Fruit fly (Drosophila melanogaster) whole organism, embryonic: Measurements from ENCODE around the gene CG13046.

Source experiments
- Adf1 ChIP-seq: fragments of 200-800 bp; sonication (Bioruptor generic); IDR thresholded peaks from 2 replicates; pipeline ENCODE4 v1.3.6; 2022; ENCODE audit warnings: missing biosample characterization, missing genetic modification characterization
- Antp ChIP-seq: fragments of 200-800 bp; sonication (Bioruptor generic); optimal IDR thresholded peaks from 3 replicates; lab custom pipeline; 2016; ENCODE audit warnings: missing biosample characterization, missing genetic modification characterization
- Atf-2 ChIP-seq: fragments of 200-800 bp; sonication (Bioruptor generic); optimal IDR thresholded peaks from 2 replicates; lab custom pipeline; 2016; ENCODE audit warnings: missing biosample characterization, missing genetic modification characterization
- CG11093 ChIP-seq: fragments of 200-800 bp; sonication (Bioruptor generic); IDR thresholded peaks from 3 replicates; pipeline ENCODE4 v1.3.6; 2022; ENCODE audit warnings: missing biosample characterization, missing genetic modification characterization
- CG11398 ChIP-seq: fragments of 200-800 bp; sonication (Bioruptor generic); optimal IDR thresholded peaks from 2 replicates; lab custom pipeline; 2016; ENCODE audit warnings: missing biosample characterization, missing genetic modification characterization
- CG11456 ChIP-seq: fragments of 200-800 bp; sonication (Bioruptor generic); IDR thresholded peaks from 3 replicates; pipeline ENCODE4 v1.3.6; 2022; ENCODE audit warnings: missing biosample characterization, missing genetic modification characterization
- CG11504 ChIP-seq: fragments of 200-800 bp; sonication (Bioruptor generic); optimal IDR thresholded peaks from 3 replicates; lab custom pipeline; 2019; ENCODE audit warnings: missing biosample characterization, mild to moderate bottlenecking, missing genetic modification characterization, moderate library complexity
- CG11723 ChIP-seq: fragments of 200-800 bp; sonication (Bioruptor generic); optimal IDR thresholded peaks from 2 replicates; lab custom pipeline; 2017; ENCODE audit warnings: missing biosample characterization, mild to moderate bottlenecking, missing genetic modification characterization
- CG12219 ChIP-seq: fragments of 200-800 bp; sonication (Bioruptor generic); optimal IDR thresholded peaks from 3 replicates; lab custom pipeline; 2018; ENCODE audit warnings: missing biosample characterization, mild to moderate bottlenecking, missing genetic modification characterization
- CG12744 ChIP-seq: fragments of 200-800 bp; sonication (Bioruptor generic); optimal IDR thresholded peaks from 2 replicates; lab custom pipeline; 2016; ENCODE audit warnings: missing biosample characterization, missing genetic modification characterization
- CG13624 ChIP-seq: fragments of 200-800 bp; sonication (Bioruptor generic); optimal IDR thresholded peaks from 2 replicates; lab custom pipeline; 2016; ENCODE audit warnings: missing biosample characterization, missing genetic modification characterization
- CG17361 ChIP-seq: fragments of 200-800 bp; sonication (Bioruptor generic); IDR thresholded peaks from 3 replicates; pipeline ENCODE4 v1.3.6; 2022; ENCODE audit warnings: missing biosample characterization, missing genetic modification characterization
- CG1792 ChIP-seq: fragments of 200-800 bp; sonication (Bioruptor generic); optimal IDR thresholded peaks from 2 replicates; lab custom pipeline; 2016; ENCODE audit warnings: missing biosample characterization, missing genetic modification characterization
- CG30020 ChIP-seq: fragments of 200-800 bp; optimal IDR thresholded peaks from 2 replicates; lab custom pipeline; 2019; ENCODE audit warnings: missing biosample characterization, mild to moderate bottlenecking, missing genetic modification characterization, moderate library complexity
- CG3065 ChIP-seq: fragments of 200-800 bp; sonication (Bioruptor generic); optimal IDR thresholded peaks from 2 replicates; lab custom pipeline; 2016; ENCODE audit warnings: missing biosample characterization, missing genetic modification characterization
- CG3163 ChIP-seq: fragments of 200-800 bp; sonication (Bioruptor generic); optimal IDR thresholded peaks from 3 replicates; lab custom pipeline; 2016; ENCODE audit warnings: missing biosample characterization, missing genetic modification characterization
- CG34376 ChIP-seq: fragments of 200-800 bp; sonication (Bioruptor generic); optimal IDR thresholded peaks from 2 replicates; lab custom pipeline; 2018; ENCODE audit warnings: missing biosample characterization, mild to moderate bottlenecking, missing genetic modification characterization
- CG3847 ChIP-seq: fragments of 200-800 bp; sonication (Bioruptor generic); IDR thresholded peaks from 2 replicates; pipeline ENCODE4 v1.3.6; 2022; ENCODE audit warnings: missing biosample characterization, missing genetic modification characterization
- CG7786 ChIP-seq: fragments of 200-800 bp; sonication (Bioruptor generic); optimal IDR thresholded peaks from 2 replicates; lab custom pipeline; 2016; ENCODE audit warnings: missing biosample characterization, missing genetic modification characterization
- CG8290 ChIP-seq, 3 experiments: fragments of 200-800 bp; sonication (Bioruptor generic); optimal IDR thresholded peaks; 2 replicates each; lab custom pipeline; 2016 to 2019; ENCODE audit warnings: missing biosample characterization in 3 of 3, missing genetic modification characterization in 3 of 3, mild to moderate bottlenecking in 2 of 3, moderate library complexity in 1 of 3
- CHES-1-like ChIP-seq: fragments of 200-800 bp; sonication (Bioruptor generic); optimal IDR thresholded peaks from 2 replicates; lab custom pipeline; 2016; ENCODE audit warnings: missing biosample characterization, missing genetic modification characterization
- Chrac-16 ChIP-seq: fragments of 200-800 bp; sonication (Bioruptor generic); optimal IDR thresholded peaks from 3 replicates; lab custom pipeline; 2016; ENCODE audit warnings: missing biosample characterization, missing genetic modification characterization
- Dbx ChIP-seq: fragments of 200-800 bp; sonication (Bioruptor generic); IDR thresholded peaks from 3 replicates; pipeline ENCODE4 v1.3.6; 2022; ENCODE audit warnings: missing biosample characterization, missing genetic modification characterization
- Dfd ChIP-seq, 2 experiments: fragments of >200 bp; optimal IDR thresholded peaks; 2 replicates each; lab custom pipeline; 2017; ENCODE audit warnings: missing biosample characterization in 2 of 2, missing genetic modification characterization in 2 of 2
- E2f1 ChIP-seq: fragments of 200-800 bp; sonication (Bioruptor generic); IDR thresholded peaks from 2 replicates; pipeline ENCODE4 v1.3.6; 2022; ENCODE audit warnings: missing biosample characterization, missing genetic modification characterization
- Ets97D ChIP-seq: fragments of 200-800 bp; sonication (Bioruptor generic); optimal IDR thresholded peaks from 3 replicates; lab custom pipeline; 2016; ENCODE audit warnings: missing biosample characterization, missing genetic modification characterization
- Mes4 ChIP-seq: fragments of 200-800 bp; sonication (Bioruptor generic); optimal IDR thresholded peaks from 2 replicates; lab custom pipeline; 2016; ENCODE audit warnings: missing biosample characterization, missing genetic modification characterization
- Mrtf ChIP-seq: fragments of 200-800 bp; sonication (Bioruptor generic); IDR thresholded peaks from 3 replicates; pipeline ENCODE4 v1.3.6; 2022; ENCODE audit warnings: missing biosample characterization, missing genetic modification characterization
- Pdp1 ChIP-seq, 2 experiments: fragments of 200-800 bp; sonication (Bioruptor generic); optimal IDR thresholded peaks; 3 replicates each; lab custom pipeline; 2016; ENCODE audit warnings: missing biosample characterization in 2 of 2, missing genetic modification characterization in 2 of 2, mild to moderate bottlenecking in 1 of 2, moderate library complexity in 1 of 2
- Stat92E ChIP-seq, 3 experiments: fragments of >200 bp in 2 of 3; fragments of 200-800 bp in 1 of 3; sonication (Bioruptor generic) in 1 of 3; optimal IDR thresholded peaks; 2 replicates each; lab custom pipeline; 2017 to 2019; ENCODE audit warnings: missing biosample characterization in 3 of 3, missing genetic modification characterization in 3 of 3, mild to moderate bottlenecking in 1 of 3, moderate library complexity in 1 of 3
- TFAM ChIP-seq: fragments of 200-800 bp; sonication (Bioruptor generic); optimal IDR thresholded peaks from 2 replicates; lab custom pipeline; 2017; ENCODE audit warnings: missing biosample characterization, missing genetic modification characterization, inconsistent platforms
- ab ChIP-seq: fragments of 200-800 bp; sonication (Bioruptor generic); optimal IDR thresholded peaks from 2 replicates; lab custom pipeline; 2016; ENCODE audit warnings: missing biosample characterization, missing genetic modification characterization
- ap ChIP-seq: fragments of 200-800 bp; sonication (Bioruptor generic); IDR thresholded peaks from 2 replicates; pipeline ENCODE4 v1.3.6; 2022; ENCODE audit warnings: missing biosample characterization, missing genetic modification characterization
- bbx ChIP-seq: fragments of 200-800 bp; sonication (Bioruptor generic); IDR thresholded peaks from 2 replicates; pipeline ENCODE4 v1.3.6; 2022; ENCODE audit warnings: missing biosample characterization, missing genetic modification characterization; ENCODE audit not compliant: partially characterized antibody
- chinmo ChIP-seq: fragments of 200-800 bp; sonication (Bioruptor generic); IDR thresholded peaks from 4 replicates; pipeline ENCODE4 v1.3.6; 2022; ENCODE audit warnings: missing biosample characterization, missing genetic modification characterization; ENCODE audit not compliant: partially characterized antibody
- dm ChIP-seq: fragments of 200-800 bp; sonication (Bioruptor generic); optimal IDR thresholded peaks from 3 replicates; lab custom pipeline; 2016; ENCODE audit warnings: missing biosample characterization, missing genetic modification characterization
- dmrt11E ChIP-seq: fragments of 200-800 bp; sonication (Bioruptor generic); optimal IDR thresholded peaks from 3 replicates; lab custom pipeline; 2018; ENCODE audit warnings: missing biosample characterization, mild to moderate bottlenecking, missing genetic modification characterization, moderate library complexity
- exex ChIP-seq: fragments of 200-800 bp; sonication (Bioruptor generic); optimal IDR thresholded peaks from 4 replicates; lab custom pipeline; 2018; ENCODE audit warnings: missing biosample characterization, mild to moderate bottlenecking, missing genetic modification characterization, moderate library complexity
- h ChIP-seq: fragments of >200 bp; optimal IDR thresholded peaks from 2 replicates; lab custom pipeline; 2017
- jumu ChIP-seq: fragments of 200-800 bp; sonication (Bioruptor generic); optimal IDR thresholded peaks from 3 replicates; lab custom pipeline; 2016; ENCODE audit warnings: missing biosample characterization, missing genetic modification characterization
- mam ChIP-seq: fragments of 200-800 bp; sonication (Bioruptor generic); optimal IDR thresholded peaks from 3 replicates; lab custom pipeline; 2016; ENCODE audit warnings: missing biosample characterization, missing genetic modification characterization
- nerfin-1 ChIP-seq: fragments of 200-800 bp; sonication (Bioruptor generic); optimal IDR thresholded peaks from 3 replicates; lab custom pipeline; 2019; ENCODE audit warnings: missing biosample characterization, mild to moderate bottlenecking, missing genetic modification characterization, moderate library complexity
- nerfin-2 ChIP-seq: fragments of 200-800 bp; sonication (Bioruptor generic); IDR thresholded peaks from 2 replicates; pipeline ENCODE4 v1.3.6; 2022; ENCODE audit warnings: missing biosample characterization, missing genetic modification characterization; ENCODE audit not compliant: partially characterized antibody
- pb ChIP-seq: fragments of 200-800 bp; sonication (Bioruptor generic); optimal IDR thresholded peaks from 3 replicates; lab custom pipeline; 2016; ENCODE audit warnings: missing biosample characterization, missing genetic modification characterization
- pum ChIP-seq: fragments of 200-800 bp; sonication (Bioruptor generic); optimal IDR thresholded peaks from 2 replicates; lab custom pipeline; 2016; ENCODE audit warnings: missing biosample characterization, missing genetic modification characterization
- repo ChIP-seq: fragments of 200-800 bp; sonication (Bioruptor generic); optimal IDR thresholded peaks from 2 replicates; lab custom pipeline; 2016; ENCODE audit warnings: missing biosample characterization, missing genetic modification characterization
- rib ChIP-seq: fragments of 200-800 bp; sonication (Bioruptor generic); IDR thresholded peaks from 2 replicates; pipeline ENCODE4 v1.3.6; 2022; ENCODE audit warnings: missing biosample characterization, missing genetic modification characterization
- sc ChIP-seq, 3 experiments: fragments of >200 bp in 2 of 3; fragments of 200-800 bp in 1 of 3; sonication (Bioruptor generic) in 1 of 3; optimal IDR thresholded peaks; 2 replicates in 2 of 3; 3 replicates in 1 of 3; lab custom pipeline; 2017; ENCODE audit warnings: mild to moderate bottlenecking in 1 of 3, missing biosample characterization in 1 of 3, missing genetic modification characterization in 1 of 3, missing genetic modification reagents in 1 of 3
- scrt ChIP-seq: fragments of 200-800 bp; sonication (Bioruptor generic); optimal IDR thresholded peaks from 2 replicates; lab custom pipeline; 2018; ENCODE audit warnings: missing biosample characterization, mild to moderate bottlenecking, missing genetic modification characterization, moderate library complexity
- sob ChIP-seq: fragments of 200-800 bp; sonication (Bioruptor generic); IDR thresholded peaks from 2 replicates; pipeline ENCODE4 v1.3.6; 2022; ENCODE audit warnings: missing biosample characterization, missing genetic modification characterization
- tap ChIP-seq: fragments of 200-800 bp; optimal IDR thresholded peaks from 3 replicates; lab custom pipeline; 2019; ENCODE audit warnings: missing biosample characterization, mild to moderate bottlenecking, missing genetic modification characterization, moderate library complexity
- zf30C ChIP-seq: fragments of 200-800 bp; sonication (Bioruptor generic); optimal IDR thresholded peaks from 3 replicates; lab custom pipeline; 2018; ENCODE audit warnings: missing biosample characterization, mild to moderate bottlenecking, missing genetic modification characterization

The CG13046 gene

dm6 chr3L:16286258-16286657 is 2.0 kb downstream of the CG13046 start (continued):
- TF ChIP-seq pum (GFP tag; lab: Kevin White, UChicago) (no peak), TFAM (GFP tag; lab: Kevin White, UChicago) (no peak), h (lab: Kevin White, UChicago) (no peak), Pdp1 (GFP tag; optimal IDR thresholded peaks at IDR 0.05; lab: Kevin White, UChicago) (no peak), Chrac-16 (GFP tag; lab: Kevin White, UChicago) (no peak), tap (tag; lab: Kevin White, UChicago) (peak; percentile 40), CG11456 (GFP tag; lab: Robert Waterston, UW) (no peak), CG1792 (no peak), dmrt11E (no peak), Ets97D (no peak), Antp (GFP tag; lab: Kevin White, UChicago) (no peak), Adf1 (no peak), sc (optimal IDR thresholded peaks at IDR 0.05; lab: Kevin White, UChicago) (no peak), sc (GFP tag; optimal IDR thresholded peaks at IDR 0.05; lab: Kevin White, UChicago) (no peak), jumu (peak; percentile 3), CHES-1-like (GFP tag; lab: Kevin White, UChicago) (no peak), Mes4 (GFP tag; lab: Kevin White, UChicago) (no peak), CG13624 (GFP tag; lab: Kevin White, UChicago) (no peak), bbx (GFP tag; lab: Robert Waterston, UW) (no peak), scrt (GFP tag; lab: Kevin White, UChicago) (no peak), Dbx (GFP tag; lab: Robert Waterston, UW) (no peak), rib (GFP tag; lab: Robert Waterston, UW) (no peak), CG30020 (tag; lab: Kevin White, UChicago) (no peak), exex (tag; lab: Kevin White, UChicago) (no peak), zf30C (GFP tag; lab: Kevin White, UChicago) (no peak), ap (GFP tag; lab: Robert Waterston, UW) (no peak), chinmo (0 out of 4 replicates have a peak, but pooled peaks have one; percentile 47), CG11398 (GFP tag; lab: Kevin White, UChicago) (no peak), CG12744 (GFP tag; lab: Kevin White, UChicago) (no peak), CG12219 (GFP tag; lab: Kevin White, UChicago) (peak; percentile 14), Stat92E (GFP tag; optimal IDR thresholded peaks at IDR 0.05; lab: Kevin White, UChicago) (no peak), CG3065 (GFP tag; lab: Kevin White, UChicago) (no peak), Dfd (GFP tag; optimal IDR thresholded peaks at IDR 0.05; lab: Kevin White, UChicago) (no peak), CG11723 (GFP tag; lab: Kevin White, UChicago) (no peak), pb (GFP tag; lab: Kevin White, UChicago) (no peak), sob (GFP tag; lab: Robert Waterston, UW) (no peak), Atf-2 (GFP tag; lab: Kevin White, UChicago) (no peak), CG11504 (tag; lab: Kevin White, UChicago) (peak; percentile 68), ab (GFP tag; lab: Kevin White, UChicago) (no peak), nerfin-2 (GFP tag; lab: Robert Waterston, UW) (no peak), CG8290 (GFP tag; optimal IDR thresholded peaks at IDR 0.05; lab: Kevin White, UChicago) (no peak), CG8290 (tag; optimal IDR thresholded peaks at IDR 0.05; lab: Kevin White, UChicago) (peak in 1 of 2 experiments; percentile 46), CG11093 (no peak), Mrtf (GFP tag; lab: Robert Waterston, UW) (no peak), CG17361 (GFP tag; lab: Robert Waterston, UW) (no peak), repo (no peak), dm (GFP tag; lab: Kevin White, UChicago) (no peak), CG7786 (GFP tag; lab: Kevin White, UChicago) (no peak), CG3847 (GFP tag; lab: Robert Waterston, UW) (no peak), nerfin-1 (tag; lab: Kevin White, UChicago) (no peak), CG3163 (GFP tag; lab: Kevin White, UChicago) (no peak), E2f1 (GFP tag; lab: Robert Waterston, UW) (no peak), CG34376 (no peak), mam (GFP tag; lab: Kevin White, UChicago) (no peak)
